Fruit fly (Drosophila melanogaster) whole organism, adult: ENCODE results near the gene mus101.

Experiments
- CG11617 ChIP-seq: fragments of 200-800 bp; sonication (Bioruptor generic); optimal IDR thresholded peaks from 2 replicates; lab custom pipeline; 2017; ENCODE audit warnings: mild to moderate bottlenecking, missing biosample characterization, missing genetic modification reagents, missing genetic modification characterization
- CG12768 ChIP-seq: fragments of 200-800 bp; sonication (Bioruptor generic); optimal IDR thresholded peaks from 2 replicates; lab custom pipeline; 2017; ENCODE audit warnings: missing biosample characterization, missing genetic modification characterization, mild to moderate bottlenecking, moderate library complexity, missing genetic modification reagents
- CG14711 ChIP-seq: fragments of 200-800 bp; sonication (Bioruptor generic); optimal IDR thresholded peaks from 2 replicates; lab custom pipeline; 2018; ENCODE audit warnings: missing biosample characterization, mild to moderate bottlenecking, missing genetic modification characterization, moderate library complexity
- CG1620 ChIP-seq: fragments of 200-800 bp; sonication (Bioruptor generic); optimal IDR thresholded peaks from 2 replicates; lab custom pipeline; 2016; ENCODE audit warnings: missing biosample characterization, missing genetic modification characterization
- CG33017 ChIP-seq: fragments of 200-800 bp; sonication (Bioruptor generic); optimal IDR thresholded peaks from 2 replicates; lab custom pipeline; 2018; ENCODE audit warnings: missing biosample characterization, mild to moderate bottlenecking, missing genetic modification characterization, moderate library complexity
- CG7045 ChIP-seq: fragments of 200-800 bp; sonication (Bioruptor generic); optimal IDR thresholded peaks from 2 replicates; lab custom pipeline; 2017; ENCODE audit warnings: missing biosample characterization, mild to moderate bottlenecking, missing genetic modification characterization
- Clk ChIP-seq: fragments of 200-800 bp; sonication (Bioruptor generic); optimal IDR thresholded peaks from 2 replicates; lab custom pipeline; 2017; ENCODE audit warnings: missing biosample characterization, missing genetic modification characterization
- Mnt ChIP-seq: fragments of 200-800 bp; sonication (Bioruptor generic); optimal IDR thresholded peaks from 2 replicates; lab custom pipeline; 2016; ENCODE audit warnings: missing biosample characterization, mild to moderate bottlenecking, missing genetic modification characterization
- bab1 ChIP-seq: fragments of 200-800 bp; sonication (Bioruptor generic); optimal IDR thresholded peaks from 3 replicates; lab custom pipeline; 2019; ENCODE audit warnings: missing biosample characterization, mild to moderate bottlenecking, missing genetic modification characterization, moderate library complexity
- kay ChIP-seq: fragments of 200-800 bp; sonication (Bioruptor generic); peaks from one replicate; lab custom pipeline; 2016; ENCODE audit warnings: missing biosample characterization, missing genetic modification characterization, borderline replicate concordance
- ovo ChIP-seq: fragments of 200-800 bp; sonication (Bioruptor generic); optimal IDR thresholded peaks from 2 replicates; lab custom pipeline; 2016; ENCODE audit warnings: missing biosample characterization, missing genetic modification characterization
- pad ChIP-seq: fragments of 200-800 bp; sonication (Bioruptor generic); optimal IDR thresholded peaks from 3 replicates; lab custom pipeline; 2017; ENCODE audit warnings: missing biosample characterization, missing genetic modification characterization, mild to moderate bottlenecking, moderate library complexity, missing genetic modification reagents
- tj ChIP-seq: fragments of 200-800 bp; sonication (Bioruptor generic); optimal IDR thresholded peaks from 3 replicates; lab custom pipeline; 2017; ENCODE audit warnings: missing biosample characterization, mild to moderate bottlenecking, missing genetic modification characterization, moderate library complexity

DNA sequence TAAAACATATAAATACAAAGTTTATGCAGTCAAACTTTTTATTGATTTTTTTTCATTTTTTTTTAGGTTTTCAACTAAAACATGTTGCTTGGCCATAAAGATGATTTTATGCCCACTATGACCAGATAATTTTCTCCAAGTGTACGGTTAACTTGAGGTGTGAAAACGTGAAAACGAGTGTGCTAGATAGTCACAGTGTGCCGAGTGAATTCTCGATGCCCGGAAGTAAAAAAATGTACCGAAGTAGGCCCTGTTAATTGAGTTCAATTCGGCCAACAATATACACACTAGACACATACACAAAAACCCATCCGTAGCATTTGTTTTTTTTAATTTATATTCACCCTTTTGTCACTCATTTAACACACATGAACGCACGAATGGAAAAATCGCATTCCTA is 30.1 kb upstream of the mus101 start, which contains the start of gene Nna1:
- TF ChIP-seq bab1 (GFP tag; lab: Kevin White, UChicago) (no peak), ovo (no peak), tj (GFP tag; lab: Kevin White, UChicago) (no peak), CG11617 (GFP tag; lab: Kevin White, UChicago) (no peak), CG33017 (tag; lab: Kevin White, UChicago) (no peak), kay (GFP tag; lab: Kevin White, UChicago) (no peak), CG14711 (tag; lab: Kevin White, UChicago) (no peak), Clk (GFP tag; lab: Kevin White, UChicago) (no peak), pad (GFP tag; lab: Kevin White, UChicago) (no peak), CG1620 (GFP tag; lab: Kevin White, UChicago) (no peak), CG12768 (GFP tag; lab: Kevin White, UChicago) (no peak), Mnt (no peak), CG7045 (no peak)
